Worm (Caenorhabditis elegans): ENCODE data around the gene F21D9.2.
"Not testable (repeated sequence)": the region's sequence is repeated elsewhere in the genome, so short reads cannot be mapped to it uniquely, and the experiment has no call there.

DNA sequence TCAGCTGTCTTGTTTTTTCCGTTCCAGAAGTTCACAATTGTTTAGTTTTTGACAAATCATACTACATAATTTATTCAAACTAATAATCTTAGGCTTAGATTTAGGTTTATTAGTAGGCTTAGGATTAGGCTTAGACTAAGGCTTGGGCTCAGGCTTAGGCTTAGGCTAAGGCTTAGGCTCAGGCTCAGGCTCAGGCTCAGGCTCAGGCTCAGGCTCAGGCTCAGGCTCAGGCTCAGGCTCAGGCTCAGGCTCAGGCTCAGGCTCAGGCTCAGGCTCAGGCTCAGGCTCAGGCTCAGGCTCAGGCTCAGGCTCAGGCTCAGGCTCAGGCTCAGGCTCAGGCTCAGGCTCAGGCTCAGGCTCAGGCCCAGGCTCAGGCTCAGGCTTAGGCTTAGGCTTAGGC, 33.3 kb downstream of the F21D9.2 start:
- TF ChIP-seq ceh-13 (GFP tag; optimal IDR thresholded peaks at IDR 0.05); hnd-1 (tag; optimal IDR thresholded peaks at IDR 0.05); F13C5.2 (tag; optimal IDR thresholded peaks at IDR 0.05); hmbx-1 (tag; optimal IDR thresholded peaks at IDR 0.05); ama-1 (optimal IDR thresholded peaks at IDR 0.05); flt-1 (GFP tag; IDR thresholded peaks at IDR 0.05); aly-1 (tag; optimal IDR thresholded peaks at IDR 0.05); tra-4 (tag; optimal IDR thresholded peaks at IDR 0.05); tbx-11 (GFP tag; IDR thresholded peaks at IDR 0.05); hmg-4 (GFP tag; optimal IDR thresholded peaks at IDR 0.05); sea-1 (GFP tag; conservative IDR thresholded peaks at IDR 0.05); ets-7 (tag; optimal IDR thresholded peaks at IDR 0.05); scrt-1 (GFP tag; IDR thresholded peaks at IDR 0.05): not testable (repeated sequence)
- TF ChIP-seq ceh-36 (tag; optimal IDR thresholded peaks at IDR 0.05) = peak; percentile 20

All from whole organism, early embryonic.